Worm (Caenorhabditis elegans): Measurements from ENCODE around the gene K03D3.2.

DNA sequence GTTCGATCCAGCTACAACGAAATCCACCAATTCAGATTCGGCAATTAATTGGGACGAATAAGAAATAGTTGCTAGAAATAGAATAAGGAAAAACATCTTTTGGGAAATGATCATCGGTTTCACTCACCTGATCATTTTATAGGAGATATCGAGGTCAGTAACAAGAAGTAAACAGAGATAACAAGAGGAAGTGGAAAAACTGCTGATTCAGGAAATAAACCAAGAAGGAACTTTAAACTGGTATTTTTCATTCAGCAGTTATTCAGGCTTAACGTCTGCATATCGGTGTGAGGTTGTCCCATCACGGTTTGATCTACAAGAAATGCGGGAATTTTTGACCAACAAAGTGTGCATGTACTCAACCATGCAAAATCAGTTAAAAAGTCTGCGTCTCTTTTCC lies at the start of gene K03D3.2:
- no peak for TF ChIP-seq mep-1 (tag; optimal IDR thresholded peaks at IDR 0.05)
- no peak for TF ChIP-seq pha-4 (tag; optimal IDR thresholded peaks at IDR 0.05)
- no peak for TF ChIP-seq ztf-11 (tag; optimal IDR thresholded peaks at IDR 0.05)
